Fruit fly (Drosophila melanogaster): ENCODE measurements around the gene Sxl.

- no peak for TF ChIP-seq sage (GFP tag; optimal IDR thresholded peaks at IDR 0.05)
- no peak for TF ChIP-seq Dif (GFP tag; optimal IDR thresholded peaks at IDR 0.05; ENCODE audit: partially characterized antibody)
- no peak for TF ChIP-seq Hr78 (GFP tag; optimal IDR thresholded peaks at IDR 0.05)
These were observed 28.8 kb downstream of the Sxl start, which contains the start of gene CG4607 for dm6 chrX:7069011-7069463.
